Fruit fly (Drosophila melanogaster) Kc167 (cell line): ENCODE data around the gene Sodh2.

ENCODE experiments used
- Myc ChIP-seq: fragments of >200 bp; optimal IDR thresholded peaks from 2 replicates; lab custom pipeline; 2017; ENCODE audit warnings: missing external identifiers
- Sin3A ChIP-seq: fragments of >200 bp; optimal IDR thresholded peaks from 2 replicates; lab custom pipeline; 2018; ENCODE audit warnings: missing external identifiers
- psq ChIP-seq: fragments of >200 bp; optimal IDR thresholded peaks from 2 replicates; lab custom pipeline; 2017; ENCODE audit warnings: missing external identifiers
- ttk ChIP-seq: sonication (Bioruptor generic); optimal IDR thresholded peaks from 2 replicates; lab custom pipeline; 2017; ENCODE audit warnings: missing external identifiers

- TF ChIP-seq ttk (lab: Kevin White, UChicago) (no peak), Myc (no peak), psq (lab: Kevin White, UChicago) (no peak), Sin3A (lab: Kevin White, UChicago) (no peak)
Observed at dm6 chr3R:10875515-10876434, at the start of gene Sodh2.
